Worm (Caenorhabditis elegans): Measurements from ENCODE around the gene Y41C4A.12.

The Y41C4A.12 gene

ce11 chrIII:11746718-11747117 is 20.2 kb upstream of the Y41C4A.12 start, which contains the start of gene mrt-2:
mrt-2 (plus strand) TSS chrIII:11746766.
- TF ChIP-seq daf-12 (tag; optimal IDR thresholded peaks at IDR 0.05): no peak
- no peak for TF ChIP-seq ZK546.5 (tag; optimal IDR thresholded peaks at IDR 0.05)
- TF ChIP-seq ama-1 (optimal IDR thresholded peaks at IDR 0.05): no peak
- no peak for TF ChIP-seq nhr-76 (tag; optimal IDR thresholded peaks at IDR 0.05)
- TF ChIP-seq zag-1 (tag; optimal IDR thresholded peaks at IDR 0.05): no peak
- TF ChIP-seq ceh-82 (tag; optimal IDR thresholded peaks at IDR 0.05): no peak
- TF ChIP-seq snpc-4 (tag; optimal IDR thresholded peaks at IDR 0.05): peak; percentile 43
- TF ChIP-seq ceh-28 (tag; optimal IDR thresholded peaks at IDR 0.05): peak; percentile 49
- TF ChIP-seq fos-1 (tag; optimal IDR thresholded peaks at IDR 0.05): no peak
- no peak for TF ChIP-seq mdl-1 (tag; optimal IDR thresholded peaks at IDR 0.05)
- peak; percentile 66 for TF ChIP-seq lin-15B (tag; optimal IDR thresholded peaks at IDR 0.05)
- no peak for TF ChIP-seq ztf-11 (tag; optimal IDR thresholded peaks at IDR 0.05)
- TF ChIP-seq ztf-4 (tag; optimal IDR thresholded peaks at IDR 0.05): no peak
- no peak for TF ChIP-seq eor-1 (tag; optimal IDR thresholded peaks at IDR 0.05)
- peak; percentile 77 for TF ChIP-seq pha-4 (tag; optimal IDR thresholded peaks at IDR 0.05)
- peak; percentile 91 for TF ChIP-seq nhr-43 (tag; optimal IDR thresholded peaks at IDR 0.05; ENCODE audit: poor library complexity, severe bottlenecking)
- no peak for TF ChIP-seq ceh-16 (tag; optimal IDR thresholded peaks at IDR 0.05)
- TF ChIP-seq hmg-11 (tag; optimal IDR thresholded peaks at IDR 0.05): peak; percentile 43
- peak; percentile 87 for TF ChIP-seq nfya-1 (tag; optimal IDR thresholded peaks at IDR 0.05; ENCODE audit: insufficient read depth)
- no peak for TF ChIP-seq nhr-12 (tag; optimal IDR thresholded peaks at IDR 0.05)
- no peak for TF ChIP-seq jun-1 (tag; optimal IDR thresholded peaks at IDR 0.05)
- peak; percentile 86 for TF ChIP-seq nhr-23 (tag; optimal IDR thresholded peaks at IDR 0.05)
- peak; percentile 55 for TF ChIP-seq lsy-12 (tag; optimal IDR thresholded peaks at IDR 0.05)
- peak; percentile 65 for TF ChIP-seq nhr-25 (tag; optimal IDR thresholded peaks at IDR 0.05)
- peak; percentile 45 for TF ChIP-seq skn-1 (tag; optimal IDR thresholded peaks at IDR 0.05)
- TF ChIP-seq sea-2 (GFP tag; optimal IDR thresholded peaks at IDR 0.05): no peak
- peak; percentile 5 for TF ChIP-seq R02D3.7 (tag; optimal IDR thresholded peaks at IDR 0.05)
- TF ChIP-seq unc-62 (GFP tag; optimal IDR thresholded peaks at IDR 0.05): no peak
- peak; percentile 54 for TF ChIP-seq lin-39 (tag; optimal IDR thresholded peaks at IDR 0.05)
- TF ChIP-seq unc-39 (tag; optimal IDR thresholded peaks at IDR 0.05): no peak
- TF ChIP-seq ceh-9 (tag; optimal IDR thresholded peaks at IDR 0.05): no peak
- TF ChIP-seq tbx-2 (tag; optimal IDR thresholded peaks at IDR 0.05): no peak
- TF ChIP-seq nhr-11 (tag; optimal IDR thresholded peaks at IDR 0.05): no peak
- no peak for TF ChIP-seq nhr-77 (tag; optimal IDR thresholded peaks at IDR 0.05)
- TF ChIP-seq egl-5 (tag; optimal IDR thresholded peaks at IDR 0.05): no peak
- TF ChIP-seq elt-2 (tag; optimal IDR thresholded peaks at IDR 0.05): peak; percentile 22
- no peak for TF ChIP-seq elt-3 (tag; optimal IDR thresholded peaks at IDR 0.05)
- TF ChIP-seq mml-1 (tag; optimal IDR thresholded peaks at IDR 0.05): no peak
- TF ChIP-seq elt-1 (tag; optimal IDR thresholded peaks at IDR 0.05): no peak
- TF ChIP-seq nhr-28 (tag; optimal IDR thresholded peaks at IDR 0.05): no peak

- no peak for TF ChIP-seq snpc-4 (tag; optimal IDR thresholded peaks at IDR 0.05)
- no peak for TF ChIP-seq skn-1 (tag; optimal IDR thresholded peaks at IDR 0.05)
- no peak for TF ChIP-seq egl-5 (tag; optimal IDR thresholded peaks at IDR 0.05)
- no peak for TF ChIP-seq sea-2 (GFP tag; optimal IDR thresholded peaks at IDR 0.05)
- TF ChIP-seq egl-27 (tag; optimal IDR thresholded peaks at IDR 0.05): no peak
- TF ChIP-seq ceh-9 (tag; optimal IDR thresholded peaks at IDR 0.05): no peak
- TF ChIP-seq unc-62 (GFP tag; optimal IDR thresholded peaks at IDR 0.05): no peak
- no peak for TF ChIP-seq elt-2 (tag; optimal IDR thresholded peaks at IDR 0.05)
- no peak for TF ChIP-seq mdl-1 (tag; optimal IDR thresholded peaks at IDR 0.05)
- TF ChIP-seq fkh-2 (tag; optimal IDR thresholded peaks at IDR 0.05): no peak
- no peak for TF ChIP-seq aly-2 (tag; optimal IDR thresholded peaks at IDR 0.05)
- no peak for TF ChIP-seq nhr-67 (tag; optimal IDR thresholded peaks at IDR 0.05)
- TF ChIP-seq jun-1 (tag; optimal IDR thresholded peaks at IDR 0.05): no peak
Observed at ce11 chrIII:11742191-11742590, 15.7 kb upstream of the Y41C4A.12 start.

All from whole organism, L3 larva.